Worm (Caenorhabditis elegans): ENCODE data around the gene tsen-34.

DNA sequence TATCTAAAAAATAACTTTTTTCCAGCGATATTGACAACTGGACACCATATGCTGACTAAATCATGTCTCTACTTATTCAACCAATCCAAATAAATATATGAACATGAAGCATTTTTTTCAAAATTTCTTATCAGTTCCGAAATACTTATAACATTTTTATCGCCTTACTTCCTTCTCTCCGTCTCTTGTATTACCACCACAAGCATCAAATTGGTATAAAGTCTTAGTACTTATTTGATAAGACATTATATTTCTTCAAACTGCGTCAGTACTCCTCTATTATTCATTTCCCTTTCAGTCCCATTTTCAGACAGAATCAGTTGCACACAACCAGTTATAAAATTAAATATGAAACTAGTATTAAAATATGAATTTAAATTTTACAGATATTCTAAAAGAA is 30.4 kb upstream of the tsen-34 start:
- no peak for TF ChIP-seq unc-130 (GFP tag; optimal IDR thresholded peaks at IDR 0.05)
- no peak for TF ChIP-seq hlh-26 (GFP tag; conservative IDR thresholded peaks at IDR 0.05)
- TF ChIP-seq lin-35 (GFP tag; optimal IDR thresholded peaks at IDR 0.05): no peak
- TF ChIP-seq bed-2 (GFP tag; IDR thresholded peaks at IDR 0.05): no peak
- no peak for TF ChIP-seq sea-2 (GFP tag; IDR thresholded peaks at IDR 0.05)
- TF ChIP-seq attf-6 (GFP tag; IDR thresholded peaks at IDR 0.05): no peak
- no peak for TF ChIP-seq aptf-2 (GFP tag; conservative IDR thresholded peaks at IDR 0.05)
- no peak for TF ChIP-seq dpff-1 (tag; optimal IDR thresholded peaks at IDR 0.05)

Data from whole organism, young adult.